Fruit fly (Drosophila melanogaster): ENCODE data around the gene Mlc1.

The Mlc1 gene

dm6 chr3R:27622993-27623392 lies 37.0 kb downstream of the Mlc1 start:
- no peak for TF ChIP-seq CG17801 (GFP tag; optimal IDR thresholded peaks at IDR 0.05; ENCODE audit: partially characterized antibody)

- no peak for TF ChIP-seq CG17801 (GFP tag; optimal IDR thresholded peaks at IDR 0.05; ENCODE audit: partially characterized antibody)
These were observed 38.1 kb downstream of the Mlc1 start for dm6 chr3R:27621861-27622260.

- TF ChIP-seq CG17801 (GFP tag; optimal IDR thresholded peaks at IDR 0.05; ENCODE audit: partially characterized antibody): no peak
These were observed 43.5 kb downstream of the Mlc1 start for dm6 chr3R:27616493-27616892.

DNA sequence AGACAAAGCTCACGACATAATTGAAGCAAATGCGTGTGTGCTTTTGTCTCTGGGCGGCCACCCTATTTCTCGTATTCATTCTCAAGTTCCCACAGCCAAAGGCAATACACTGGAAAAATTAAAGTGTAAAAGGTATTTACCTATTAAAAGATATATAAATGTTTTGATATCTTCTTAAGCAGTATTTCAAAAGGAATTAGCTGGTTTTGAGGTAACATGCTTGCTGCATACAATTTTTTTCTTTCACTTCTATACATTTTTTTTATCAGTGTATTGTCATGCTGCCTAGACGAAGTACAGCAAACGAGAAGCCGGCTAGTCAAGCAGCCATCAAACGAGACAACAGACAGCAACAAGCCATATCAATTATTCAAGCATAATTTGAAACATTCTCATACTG lies 46.2 kb downstream of the Mlc1 start:
- TF ChIP-seq CG17801 (GFP tag; optimal IDR thresholded peaks at IDR 0.05; ENCODE audit: partially characterized antibody): no peak

DNA sequence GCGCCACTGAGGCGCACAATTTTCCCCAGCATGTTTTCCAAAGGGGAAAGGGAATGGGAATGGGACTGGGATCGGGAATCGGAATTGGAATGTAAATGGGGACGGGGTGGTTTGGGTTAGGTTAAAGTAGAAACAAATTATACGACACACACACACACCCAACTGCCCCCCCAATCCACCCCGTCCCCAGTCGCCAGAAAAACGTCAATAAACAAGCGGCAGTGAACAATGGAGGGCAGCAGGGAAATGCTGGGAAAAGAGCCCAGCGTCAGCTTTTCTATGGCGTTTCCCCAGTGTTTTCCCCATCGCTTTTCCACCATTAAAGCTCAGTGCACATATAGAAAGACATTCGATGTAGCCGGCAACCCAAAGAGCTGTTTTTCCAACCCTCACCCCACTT lies 49.4 kb downstream of the Mlc1 start:
- TF ChIP-seq CG17801 (GFP tag; optimal IDR thresholded peaks at IDR 0.05; ENCODE audit: partially characterized antibody): no peak

dm6 chr3R:27609118-27610042 lies 50.6 kb downstream of the Mlc1 start:
- TF ChIP-seq CG17801 (GFP tag; optimal IDR thresholded peaks at IDR 0.05; ENCODE audit: partially characterized antibody): no peak

DNA sequence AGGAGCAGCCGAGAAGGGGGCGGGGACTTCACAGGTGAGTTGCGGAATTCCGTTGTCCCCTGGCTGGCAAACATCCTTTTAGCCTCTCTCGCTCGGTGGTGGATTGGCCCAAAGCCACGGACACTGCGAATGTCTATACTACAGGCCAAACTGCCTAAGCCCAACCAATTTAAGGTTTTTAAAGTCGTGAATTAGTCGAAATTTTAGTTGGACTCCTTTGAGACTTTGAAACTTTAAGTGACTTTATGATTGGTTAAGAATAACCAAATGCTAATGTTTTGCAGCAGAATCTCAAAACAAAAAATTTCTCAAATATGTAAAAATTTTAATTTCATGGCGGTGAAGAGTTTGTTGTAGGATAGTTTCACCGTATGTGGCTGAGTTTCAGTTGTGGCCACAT lies 51.4 kb downstream of the Mlc1 start:
- TF ChIP-seq CG17801 (GFP tag; optimal IDR thresholded peaks at IDR 0.05; ENCODE audit: partially characterized antibody): no peak

DNA sequence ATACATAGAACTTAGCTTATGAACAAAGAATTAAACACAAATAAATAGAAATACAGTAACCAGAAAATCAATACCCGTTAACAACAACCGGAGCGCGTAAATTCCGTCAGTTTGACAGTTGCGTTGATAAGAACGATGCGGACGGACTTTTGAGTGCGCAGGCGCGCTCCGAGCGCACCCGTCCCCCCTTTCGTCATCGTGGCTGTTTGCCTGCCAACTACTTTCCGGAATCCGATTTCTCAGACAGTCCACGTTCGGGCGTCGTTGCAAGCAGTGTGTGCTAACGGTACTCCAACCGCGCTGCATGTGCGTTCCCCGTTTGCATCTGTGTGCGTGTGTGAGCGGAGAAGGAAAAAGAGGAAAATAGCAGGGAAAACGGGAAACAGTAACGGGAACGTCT lies 52.0 kb downstream of the Mlc1 start:
- no peak for TF ChIP-seq CG17801 (GFP tag; optimal IDR thresholded peaks at IDR 0.05; ENCODE audit: partially characterized antibody)

DNA sequence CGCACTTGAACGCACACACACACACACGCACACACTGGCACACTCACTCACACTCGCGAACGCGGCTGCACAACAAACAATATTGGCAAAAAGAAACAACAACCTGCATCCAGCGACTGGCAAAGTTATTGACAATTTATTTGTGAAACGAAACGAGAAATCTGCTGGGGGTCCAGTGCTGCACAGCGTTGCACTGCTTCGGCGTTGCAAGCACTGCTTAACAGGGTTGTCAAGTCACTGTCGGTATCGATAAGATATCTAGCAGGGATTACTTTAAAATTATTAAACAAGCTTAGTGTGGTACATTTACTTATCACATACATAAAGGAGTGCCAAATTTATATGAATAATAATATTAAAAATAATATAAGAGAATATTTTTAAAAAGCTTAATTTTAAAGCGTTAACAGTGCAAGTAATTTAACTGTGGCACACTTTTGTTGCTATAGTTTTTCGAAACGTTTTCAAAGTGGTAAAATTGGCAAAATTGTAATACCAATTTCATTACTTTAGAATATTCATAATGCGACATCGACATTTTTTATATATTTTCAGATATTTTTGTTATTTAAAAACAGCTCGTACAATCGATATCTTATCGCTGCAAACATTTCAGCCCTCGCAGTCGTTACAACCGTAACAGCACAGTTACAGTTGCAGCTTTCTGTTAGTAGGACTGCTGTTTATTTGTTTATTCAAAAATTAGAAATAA lies 52.6 kb downstream of the Mlc1 start, which contains the start of the genes dsd and Tusp:
Gene dsd (minus strand): TSS at position 179 of the 712 bp plus-strand sequence.
Gene Tusp (plus strand): TSS at position 662 of the 712 bp plus-strand sequence.
- peak; percentile 11 for TF ChIP-seq CG17801 (GFP tag; optimal IDR thresholded peaks at IDR 0.05; ENCODE audit: partially characterized antibody)
